Worm (Caenorhabditis elegans) whole organism, L4/young adult: ENCODE data around the gene K09H11.6.

Experiments used
- W03F9.2 ChIP-seq: fragments of 150-350 bp; optimal IDR thresholded peaks from 2 replicates; lab custom pipeline; 2014; ENCODE audit warnings: missing biosample characterization, missing genetic modification characterization
- dao-5 ChIP-seq: sonication (generic microtip); optimal IDR thresholded peaks from 2 replicates; lab custom pipeline; 2016; ENCODE audit warnings: missing genotype, missing genetic modification characterization, moderate library complexity, missing compliant biosample characterization
- him-1 ChIP-seq: sonication (generic microtip); optimal IDR thresholded peaks from 2 replicates; lab custom pipeline; 2016; ENCODE audit warnings: missing genotype, missing genetic modification reagents, missing genetic modification characterization, missing compliant biosample characterization

DNA sequence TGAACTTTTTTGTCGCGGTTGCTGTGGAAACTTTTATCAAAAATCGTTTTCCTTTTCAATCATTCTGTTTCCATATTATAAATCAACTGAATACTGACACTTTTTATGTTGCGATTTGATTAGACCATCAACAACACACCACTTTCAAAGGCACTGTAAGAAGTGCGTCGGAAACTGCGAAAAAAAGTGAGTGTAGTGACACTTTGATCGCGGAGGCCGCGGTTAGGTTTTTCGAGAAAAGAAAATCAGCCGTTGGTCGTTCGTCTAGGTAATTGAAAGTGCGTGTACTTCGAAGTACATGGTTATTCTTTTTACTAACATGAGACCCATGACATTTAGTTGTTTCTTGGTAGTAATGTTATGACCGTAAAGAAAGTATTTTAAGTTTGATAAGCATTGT is 40.3 kb downstream of the K09H11.6 start:
- TF ChIP-seq dao-5 (tag; lab: Kevin White, UChicago), result no peak
- TF ChIP-seq him-1 (tag; lab: Kevin White, UChicago), result no peak
- no peak for TF ChIP-seq W03F9.2 (tag; lab: Kevin White, UChicago)
